Worm (Caenorhabditis elegans) whole organism, late embryonic: ENCODE measurements around the gene F41G4.13.

Experiments used
- K02D7.2 ChIP-seq: sonication (generic microtip); optimal IDR thresholded peaks from 2 replicates; lab custom pipeline; 2017; ENCODE audit warnings: mild to moderate bottlenecking, missing genetic modification characterization, missing compliant biosample characterization
- ceh-19 ChIP-seq: fragments of 200-800 bp; sonication (Bioruptor generic); optimal IDR thresholded peaks from 2 replicates; lab custom pipeline; 2018; ENCODE audit warnings: mild to moderate bottlenecking, missing genetic modification characterization, missing compliant biosample characterization
- ceh-24 ChIP-seq: sonication (generic microtip); optimal IDR thresholded peaks from 2 replicates; lab custom pipeline; 2016; ENCODE audit warnings: mild to moderate bottlenecking, missing genetic modification characterization, missing compliant biosample characterization
- ceh-48 ChIP-seq: sonication (generic microtip); optimal IDR thresholded peaks from 2 replicates; lab custom pipeline; 2016; ENCODE audit warnings: missing genetic modification characterization, inconsistent platforms, missing compliant biosample characterization
- elt-2 ChIP-seq: sonication (generic microtip); optimal IDR thresholded peaks from 2 replicates; lab custom pipeline; 2016; ENCODE audit warnings: missing genetic modification reagents, missing genetic modification characterization, missing compliant biosample characterization
- elt-4 ChIP-seq: sonication (generic microtip); optimal IDR thresholded peaks from 2 replicates; lab custom pipeline; 2016; ENCODE audit warnings: missing genetic modification characterization, missing compliant biosample characterization
- fkh-6 ChIP-seq: sonication (generic microtip); optimal IDR thresholded peaks from 2 replicates; lab custom pipeline; 2016; ENCODE audit warnings: missing genetic modification characterization, missing compliant biosample characterization
- hlh-15 ChIP-seq: sonication (generic microtip); optimal IDR thresholded peaks from 2 replicates; lab custom pipeline; 2016; ENCODE audit warnings: missing genetic modification characterization, missing compliant biosample characterization
- hlh-30 ChIP-seq: sonication (generic microtip); optimal IDR thresholded peaks from 2 replicates; lab custom pipeline; 2017; ENCODE audit warnings: antibody characterized with exemption, missing genetic modification characterization, missing compliant biosample characterization; ENCODE audit not compliant: insufficient read depth
- pha-4 ChIP-seq: fragments of 150-350 bp; optimal IDR thresholded peaks from 2 replicates; lab custom pipeline; 2018; ENCODE audit warnings: missing biosample characterization, missing genetic modification reagents, missing genetic modification characterization

- TF ChIP-seq fkh-6 (tag; lab: Kevin White, UChicago) (no peak), hlh-30 (tag; lab: Kevin White, UChicago) (no peak), ceh-24 (tag; lab: Kevin White, UChicago) (no peak), elt-2 (no peak), elt-4 (tag; lab: Kevin White, UChicago) (no peak), ceh-48 (no peak), ceh-19 (no peak), hlh-15 (tag; lab: Kevin White, UChicago) (no peak), K02D7.2 (tag; lab: Kevin White, UChicago) (no peak), pha-4 (tag; lab: Kevin White, UChicago) (no peak)
Observed at ce11 chrX:16836304-16836703, 1.7 kb upstream of the F41G4.13 start, which contains the start of gene F41G4.7.
